Worm (Caenorhabditis elegans): ENCODE measurements around the gene msrp-3.

DNA sequence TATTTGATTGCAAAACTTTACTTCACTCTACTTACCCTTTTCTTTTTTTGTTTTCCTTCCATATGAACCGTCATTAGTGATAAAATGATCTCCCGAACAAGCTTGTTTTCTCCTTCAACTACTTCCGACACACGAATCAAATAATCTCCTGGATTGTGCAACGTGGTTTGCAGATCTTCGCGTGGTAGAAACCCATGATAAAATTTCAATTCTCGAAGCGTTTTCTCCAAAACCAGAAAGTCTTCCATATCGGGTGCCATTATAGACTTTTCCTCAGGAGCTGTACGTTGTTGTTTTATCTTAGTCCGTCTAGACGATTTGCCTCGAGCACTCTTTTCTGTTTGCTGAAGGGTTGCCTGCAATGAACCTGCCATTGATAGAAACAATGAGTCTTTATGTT lies 17.2 kb downstream of the msrp-3 start:
- TF ChIP-seq unc-86 (tag; optimal IDR thresholded peaks at IDR 0.05) (no peak), ama-1 (optimal IDR thresholded peaks at IDR 0.05) (no peak), sox-2 (GFP tag; IDR thresholded peaks at IDR 0.05) (no peak), C08G9.2 (tag; optimal IDR thresholded peaks at IDR 0.05) (no peak), ceh-22 (tag; optimal IDR thresholded peaks at IDR 0.05) (no peak), elt-2 (tag; optimal IDR thresholded peaks at IDR 0.05) (no peak), pha-2 (tag; optimal IDR thresholded peaks at IDR 0.05) (no peak), tbx-2 (tag; optimal IDR thresholded peaks at IDR 0.05) (no peak), nhr-11 (tag; optimal IDR thresholded peaks at IDR 0.05) (no peak)
